Worm (Caenorhabditis elegans) whole organism, young adult: ENCODE data around the gene F01D5.3.
A peak's percentile ranks its signal among the peaks of the same experiment; 100 is the strongest.

Experiments used
- B0261.1 ChIP-seq: sonication (generic microtip); optimal IDR thresholded peaks from 2 replicates; lab custom pipeline; 2016; ENCODE audit warnings: mild to moderate bottlenecking, missing genetic modification characterization, moderate library complexity, missing compliant biosample characterization
- F22D6.2 ChIP-seq: sonication (generic microtip); optimal IDR thresholded peaks from 2 replicates; lab custom pipeline; 2016; ENCODE audit warnings: mild to moderate bottlenecking, missing genetic modification characterization, missing compliant biosample characterization
- F57C9.4 ChIP-seq: sonication (generic microtip); optimal IDR thresholded peaks from 2 replicates; lab custom pipeline; 2017; ENCODE audit warnings: mild to moderate bottlenecking, missing genetic modification characterization, missing compliant biosample characterization
- T07F8.4 ChIP-seq: sonication (generic microtip); optimal IDR thresholded peaks from 2 replicates; lab custom pipeline; 2016; ENCODE audit warnings: mild to moderate bottlenecking, missing genetic modification characterization, moderate library complexity, missing compliant biosample characterization
- T26A5.8 ChIP-seq: sonication (generic microtip); optimal IDR thresholded peaks from 2 replicates; lab custom pipeline; 2016; ENCODE audit warnings: missing genetic modification characterization, missing compliant biosample characterization
- Y53F4B.3 ChIP-seq: fragments of 200-800 bp; sonication (Bioruptor generic); IDR thresholded peaks from 2 replicates; pipeline ENCODE4 v1.3.6; 2022; ENCODE audit warnings: missing genetic modification reagents, missing genetic modification characterization, missing compliant biosample characterization
- Y53G8AR.9 ChIP-seq: fragments of 200-800 bp; sonication (Bioruptor generic); conservative IDR thresholded peaks from 2 replicates; pipeline ENCODE4 v1.3.6; 2022; ENCODE audit warnings: missing genetic modification reagents, missing genetic modification characterization, missing compliant biosample characterization
- Y56A3A.18 ChIP-seq: fragments of 200-800 bp; sonication (Bioruptor generic); IDR thresholded peaks from 2 replicates; pipeline ENCODE4 v1.3.6; 2022; ENCODE audit warnings: missing genetic modification reagents, missing genetic modification characterization, missing compliant biosample characterization
- Y79H2A.3 ChIP-seq: fragments of 200-800 bp; sonication (Bioruptor generic); conservative IDR thresholded peaks from 2 replicates; pipeline ENCODE4 v1.3.6; 2022; ENCODE audit warnings: missing genetic modification reagents, missing genetic modification characterization, missing compliant biosample characterization
- akir-1 ChIP-seq: fragments of 200-800 bp; sonication (Bioruptor generic); optimal IDR thresholded peaks from 2 replicates; lab custom pipeline; 2018; ENCODE audit warnings: mild to moderate bottlenecking, missing genetic modification characterization, moderate library complexity, missing compliant biosample characterization
- ama-1 ChIP-seq, 3 experiments: fragments of 150-350 bp in 1 of 3; sonication (generic microtip) in 2 of 3; optimal IDR thresholded peaks; 2 replicates each; lab custom pipeline; 2014 to 2018; ENCODE audit warnings: missing biosample characterization in 2 of 3, missing genetic modification characterization in 2 of 3, missing genetic modification reagents in 2 of 3
- aptf-2 ChIP-seq: fragments of 200-800 bp; sonication (Bioruptor generic); conservative IDR thresholded peaks from 2 replicates; pipeline ENCODE4 v1.3.6; 2022; ENCODE audit warnings: missing genetic modification reagents, missing genetic modification characterization, missing compliant biosample characterization
- attf-5 ChIP-seq: fragments of 200-800 bp; sonication (Bioruptor generic); optimal IDR thresholded peaks from 2 replicates; lab custom pipeline; 2018; ENCODE audit warnings: mild to moderate bottlenecking, missing genetic modification characterization, missing compliant biosample characterization
- bed-2 ChIP-seq: fragments of 200-800 bp; sonication (Bioruptor generic); IDR thresholded peaks from 2 replicates; pipeline ENCODE4 v1.3.6; 2022; ENCODE audit warnings: missing genetic modification reagents, missing genetic modification characterization, missing compliant biosample characterization
- ceh-27 ChIP-seq: fragments of 200-800 bp; sonication (Bioruptor generic); optimal IDR thresholded peaks from 2 replicates; lab custom pipeline; 2018; ENCODE audit warnings: mild to moderate bottlenecking, missing genetic modification characterization, moderate library complexity, missing compliant biosample characterization
- ceh-58 ChIP-seq: fragments of 200-800 bp; sonication (Bioruptor generic); IDR thresholded peaks from 2 replicates; pipeline ENCODE4 v1.3.6; 2022; ENCODE audit warnings: missing genetic modification characterization, missing compliant biosample characterization
- ceh-79 ChIP-seq: sonication (generic microtip); optimal IDR thresholded peaks from 2 replicates; lab custom pipeline; 2017; ENCODE audit warnings: mild to moderate bottlenecking, missing genetic modification characterization, missing compliant biosample characterization
- dpff-1 ChIP-seq: sonication (generic microtip); optimal IDR thresholded peaks from 2 replicates; lab custom pipeline; 2017; ENCODE audit warnings: mild to moderate bottlenecking, missing genetic modification characterization, missing compliant biosample characterization
- dpl-1 ChIP-seq: fragments of 150-350 bp; optimal IDR thresholded peaks from 2 replicates; lab custom pipeline; 2014; ENCODE audit warnings: missing biosample characterization, missing genetic modification reagents, missing genetic modification characterization
- egrh-3 ChIP-seq: fragments of 200-800 bp; sonication (Bioruptor generic); IDR thresholded peaks from 2 replicates; pipeline ENCODE4 v1.3.6; 2022; ENCODE audit warnings: missing genetic modification reagents, missing genetic modification characterization, missing compliant biosample characterization
- hlh-12 ChIP-seq: sonication (generic microtip); optimal IDR thresholded peaks from 2 replicates; lab custom pipeline; 2016; ENCODE audit warnings: missing genetic modification characterization, missing compliant biosample characterization
- hlh-26 ChIP-seq: fragments of 200-800 bp; sonication (Bioruptor generic); conservative IDR thresholded peaks from 2 replicates; pipeline ENCODE4 v1.3.6; 2022; ENCODE audit warnings: missing genetic modification reagents, missing genetic modification characterization, missing compliant biosample characterization
- hmg-20 ChIP-seq: fragments of 200-800 bp; sonication (Bioruptor generic); IDR thresholded peaks from 2 replicates; pipeline ENCODE4 v1.3.6; 2022; ENCODE audit warnings: missing genetic modification reagents, missing genetic modification characterization, missing compliant biosample characterization
- lag-1 ChIP-seq: fragments of 200-800 bp; sonication (Bioruptor generic); IDR thresholded peaks from 2 replicates; pipeline ENCODE4 v1.3.6; 2022; ENCODE audit warnings: missing genetic modification reagents, missing genetic modification characterization, missing compliant biosample characterization
- lin-26 ChIP-seq: fragments of 200-800 bp; sonication (Bioruptor generic); IDR thresholded peaks from 2 replicates; pipeline ENCODE4 v1.3.6; 2022; ENCODE audit warnings: missing genetic modification reagents, missing genetic modification characterization, missing compliant biosample characterization
- lin-40 ChIP-seq: sonication (generic microtip); optimal IDR thresholded peaks from 2 replicates; lab custom pipeline; 2016; ENCODE audit warnings: missing genetic modification characterization, mild to moderate bottlenecking, missing compliant biosample characterization, missing genotype, missing genetic modification reagents
- madf-10 ChIP-seq: sonication (generic microtip); optimal IDR thresholded peaks from 2 replicates; lab custom pipeline; 2016; ENCODE audit warnings: mild to moderate bottlenecking, missing genetic modification characterization, missing compliant biosample characterization
- mcd-1 ChIP-seq: fragments of 200-800 bp; sonication (Bioruptor generic); IDR thresholded peaks from 2 replicates; pipeline ENCODE4 v1.3.6; 2022; ENCODE audit warnings: missing genetic modification reagents, missing genetic modification characterization, missing compliant biosample characterization
- mxl-1 ChIP-seq: sonication (generic microtip); optimal IDR thresholded peaks from 2 replicates; lab custom pipeline; 2016; ENCODE audit warnings: missing genetic modification characterization, missing compliant biosample characterization
- nfya-1 ChIP-seq: sonication (generic microtip); optimal IDR thresholded peaks from 2 replicates; lab custom pipeline; 2017; ENCODE audit warnings: antibody characterized with exemption, missing compliant biosample characterization, missing genetic modification characterization, borderline replicate concordance; ENCODE audit not compliant: insufficient read depth
- nfya-2 ChIP-seq: fragments of 200-800 bp; sonication (Bioruptor generic); IDR thresholded peaks from 2 replicates; pipeline ENCODE4 v1.3.6; 2022; ENCODE audit warnings: missing genetic modification reagents, missing genetic modification characterization, missing compliant biosample characterization
- nfyb-1 ChIP-seq: fragments of 200-800 bp; sonication (Bioruptor generic); IDR thresholded peaks from 2 replicates; pipeline ENCODE4 v1.3.6; 2022; ENCODE audit warnings: missing genetic modification reagents, missing genetic modification characterization, missing compliant biosample characterization
- nhr-120 ChIP-seq: fragments of 200-800 bp; sonication (Bioruptor generic); IDR thresholded peaks from 2 replicates; pipeline ENCODE4 v1.3.6; 2022; ENCODE audit warnings: missing genetic modification characterization, missing compliant biosample characterization
- nhr-80 ChIP-seq: sonication (generic microtip); optimal IDR thresholded peaks from 2 replicates; lab custom pipeline; 2016; ENCODE audit warnings: missing genetic modification characterization, missing compliant biosample characterization
- pha-4 ChIP-seq: fragments of 150-350 bp; sonication (generic microtip); optimal IDR thresholded peaks from 2 replicates; lab custom pipeline; 2014; ENCODE audit warnings: missing biosample characterization, missing genetic modification reagents, missing genetic modification characterization
- rcor-1 ChIP-seq: fragments of 200-800 bp; sonication (Bioruptor generic); IDR thresholded peaks from 2 replicates; pipeline ENCODE4 v1.3.6; 2022; ENCODE audit warnings: missing genetic modification reagents, missing genetic modification characterization, missing compliant biosample characterization
- rec-8 ChIP-seq, 2 experiments: sonication (generic microtip); optimal IDR thresholded peaks; 2 replicates each; lab custom pipeline; 2016; ENCODE audit warnings: mild to moderate bottlenecking in 2 of 2, missing genetic modification characterization in 2 of 2, missing genetic modification reagents in 2 of 2, missing genotype in 2 of 2, missing biosample characterization in 1 of 2, missing compliant biosample characterization in 1 of 2, moderate library complexity in 1 of 2
- sdz-38 ChIP-seq: sonication (generic microtip); optimal IDR thresholded peaks from 2 replicates; lab custom pipeline; 2016; ENCODE audit warnings: missing genotype, missing genetic modification characterization, missing compliant biosample characterization
- sea-2 ChIP-seq: fragments of 200-800 bp; sonication (Bioruptor generic); IDR thresholded peaks from 2 replicates; pipeline ENCODE4 v1.3.6; 2022; ENCODE audit warnings: missing genetic modification characterization, missing compliant biosample characterization
- somi-1 ChIP-seq: fragments of 200-800 bp; sonication (Bioruptor generic); optimal IDR thresholded peaks from 2 replicates; lab custom pipeline; 2018; ENCODE audit warnings: mild to moderate bottlenecking, missing genetic modification characterization, missing compliant biosample characterization
- tbp1 ChIP-seq: fragments of 200-800 bp; sonication (Bioruptor generic); optimal IDR thresholded peaks from 2 replicates; lab custom pipeline; 2018; ENCODE audit warnings: mild to moderate bottlenecking, missing genetic modification characterization, missing compliant biosample characterization
- tlf-1 ChIP-seq: fragments of 200-800 bp; sonication (Bioruptor generic); optimal IDR thresholded peaks from 2 replicates; lab custom pipeline; 2018; ENCODE audit warnings: mild to moderate bottlenecking, missing genetic modification characterization, missing compliant biosample characterization
- unc-130 ChIP-seq: sonication (generic microtip); optimal IDR thresholded peaks from 2 replicates; lab custom pipeline; 2016; ENCODE audit warnings: missing genetic modification reagents, missing genetic modification characterization, missing compliant biosample characterization
- zim-3 ChIP-seq: sonication (generic microtip); optimal IDR thresholded peaks from 2 replicates; lab custom pipeline; 2017; ENCODE audit warnings: mild to moderate bottlenecking, missing genetic modification characterization, moderate library complexity, missing compliant biosample characterization
- ztf-22 ChIP-seq: fragments of 200-800 bp; sonication (Bioruptor generic); optimal IDR thresholded peaks from 2 replicates; lab custom pipeline; 2018; ENCODE audit warnings: mild to moderate bottlenecking, missing genetic modification characterization, moderate library complexity, missing compliant biosample characterization
- ztf-28 ChIP-seq: fragments of 200-800 bp; sonication (Bioruptor generic); IDR thresholded peaks from 2 replicates; pipeline ENCODE4 v1.3.6; 2022; ENCODE audit warnings: missing genetic modification reagents, missing genetic modification characterization, missing compliant biosample characterization
- ztf-3 ChIP-seq: fragments of 200-800 bp; sonication (Bioruptor generic); optimal IDR thresholded peaks from 2 replicates; lab custom pipeline; 2018; ENCODE audit warnings: mild to moderate bottlenecking, missing genetic modification characterization, missing compliant biosample characterization
- ztf-6 ChIP-seq: fragments of 200-800 bp; sonication (Bioruptor generic); IDR thresholded peaks from 2 replicates; pipeline ENCODE4 v1.3.6; 2022; ENCODE audit warnings: missing genetic modification reagents, missing genetic modification characterization, missing compliant biosample characterization

F01D5.3 gene

DNA sequence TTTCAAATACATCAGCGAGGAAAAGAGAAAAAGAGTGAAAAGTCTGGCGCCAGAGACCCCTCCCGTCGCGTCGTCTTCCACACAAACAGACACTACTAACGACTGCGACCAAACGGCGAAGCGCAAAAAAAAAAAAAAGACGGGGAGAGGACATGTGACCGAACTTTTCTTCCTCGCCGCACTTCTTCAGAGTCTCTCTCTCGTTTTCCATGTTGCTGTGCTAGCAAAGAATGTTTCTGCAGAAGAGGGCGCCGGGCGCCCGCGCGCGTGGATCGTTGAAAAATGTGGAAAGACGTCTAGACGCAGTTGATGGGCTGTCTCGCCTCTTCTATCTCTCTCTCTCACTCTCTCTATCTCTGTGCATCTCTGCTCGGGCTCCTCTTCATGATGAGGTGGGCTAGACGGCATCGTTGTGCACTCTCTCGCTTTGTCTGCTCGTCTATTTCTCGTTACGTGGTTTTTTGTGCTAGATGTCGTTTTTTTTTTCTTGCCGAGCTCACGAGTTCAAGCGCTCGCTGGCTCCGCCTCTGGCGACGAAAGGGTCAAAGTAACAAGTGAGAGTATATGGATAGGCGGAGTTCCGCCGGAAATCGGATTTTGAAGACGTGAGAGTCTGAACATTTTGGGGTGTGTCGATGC, 40.4 kb upstream of the F01D5.3 start (continued):
- TF ChIP-seq Y53G8AR.9 (GFP tag; lab: Robert Waterston, UW) (peak; percentile 71), dpff-1 (tag; lab: Kevin White, UChicago) (no peak), nfya-2 (no peak), lin-40 (tag; lab: Kevin White, UChicago) (peak; percentile 95), rcor-1 (GFP tag; lab: Robert Waterston, UW) (0 out of 2 replicates have a peak, but pooled peaks have one; percentile 9), ztf-28 (GFP tag; lab: Robert Waterston, UW) (no peak), nhr-80 (tag; lab: Kevin White, UChicago) (peak; percentile 99), unc-130 (GFP tag; lab: Kevin White, UChicago) (no peak), attf-5 (GFP tag; lab: Kevin White, UChicago) (peak; percentile 94), sea-2 (GFP tag; lab: Robert Waterston, UW) (no peak), tlf-1 (GFP tag; lab: Kevin White, UChicago) (peak; percentile 14), F57C9.4 (tag; lab: Kevin White, UChicago) (peak; percentile 47), B0261.1 (peak; percentile 17), nfyb-1 (GFP tag; lab: Robert Waterston, UW) (peak; percentile 87), rec-8 (tag; optimal IDR thresholded peaks at IDR 0.05; lab: Kevin White, UChicago) (no peak), Y56A3A.18 (GFP tag; lab: Robert Waterston, UW) (no peak), hlh-26 (GFP tag; lab: Robert Waterston, UW) (no peak), lag-1 (GFP tag; lab: Robert Waterston, UW) (0 out of 2 replicates have a peak, but pooled peaks have one; percentile 58), T26A5.8 (tag; lab: Kevin White, UChicago) (no peak), mcd-1 (peak; percentile 86), bed-2 (peak; percentile 23; the same call in 1 of the 2 replicates), Y79H2A.3 (GFP tag; lab: Robert Waterston, UW) (no peak), ama-1 (optimal IDR thresholded peaks at IDR 0.05; lab: Kevin White, UChicago) (no peak), ama-1 (GFP tag; optimal IDR thresholded peaks at IDR 0.05; lab: Kevin White, UChicago) (peak in 1 of 2 experiments; percentile 42), pha-4 (tag; lab: Kevin White, UChicago) (peak; percentile 33), T07F8.4 (tag; lab: Kevin White, UChicago) (peak; percentile 33), lin-26 (GFP tag; lab: Robert Waterston, UW) (peak; percentile 82), tbp1 (GFP tag; lab: Kevin White, UChicago) (peak; percentile 59), zim-3 (tag; lab: Kevin White, UChicago) (no peak), hlh-12 (tag; lab: Kevin White, UChicago) (no peak), sdz-38 (tag; lab: Kevin White, UChicago) (no peak), Y53F4B.3 (GFP tag; lab: Robert Waterston, UW) (no peak), madf-10 (tag; lab: Kevin White, UChicago) (peak; percentile 94), aptf-2 (GFP tag; lab: Robert Waterston, UW) (no peak), ztf-6 (GFP tag; lab: Robert Waterston, UW) (no peak), nfya-1 (tag; lab: Kevin White, UChicago) (no peak), mxl-1 (tag; lab: Kevin White, UChicago) (no peak), ceh-27 (GFP tag; lab: Kevin White, UChicago) (peak; percentile 61), ceh-58 (GFP tag; lab: Robert Waterston, UW) (no peak), ztf-3 (GFP tag; lab: Kevin White, UChicago) (no peak), nhr-120 (no peak), hmg-20 (GFP tag; lab: Robert Waterston, UW) (no peak), ceh-79 (peak; percentile 43), akir-1 (GFP tag; lab: Kevin White, UChicago) (peak; percentile 17), ztf-22 (GFP tag; lab: Kevin White, UChicago) (peak; percentile 93), F22D6.2 (tag; lab: Kevin White, UChicago) (peak; percentile 76), somi-1 (peak; percentile 92), dpl-1 (no peak), egrh-3 (peak; percentile 82)
